Fruit fly (Drosophila melanogaster): ENCODE results near the gene CG5707.

dm6 chr3L:2162623-2163022, 29.4 kb downstream of the CG5707 start:
- no peak for TF ChIP-seq pan (optimal IDR thresholded peaks at IDR 0.05)
- no peak for TF ChIP-seq psq (optimal IDR thresholded peaks at IDR 0.05)
- TF ChIP-seq Dll (optimal IDR thresholded peaks at IDR 0.05), result no peak
- no peak for TF ChIP-seq CG8478 (optimal IDR thresholded peaks at IDR 0.05)
- no peak for TF ChIP-seq usp (GFP tag; optimal IDR thresholded peaks at IDR 0.05)
